Worm (Caenorhabditis elegans) whole organism, young adult: ENCODE results near the gene D1014.7.

Source experiments
- B0261.1 ChIP-seq: sonication (generic microtip); optimal IDR thresholded peaks from 2 replicates; lab custom pipeline; 2016; ENCODE audit warnings: mild to moderate bottlenecking, missing genetic modification characterization, moderate library complexity, missing compliant biosample characterization
- B0336.3 ChIP-seq: fragments of 200-800 bp; sonication (Bioruptor generic); IDR thresholded peaks from 2 replicates; pipeline ENCODE4 v1.3.6; 2022; ENCODE audit warnings: missing genetic modification characterization, missing compliant biosample characterization
- F22D6.2 ChIP-seq: sonication (generic microtip); optimal IDR thresholded peaks from 2 replicates; lab custom pipeline; 2016; ENCODE audit warnings: mild to moderate bottlenecking, missing genetic modification characterization, missing compliant biosample characterization
- F33H1.4 ChIP-seq: fragments of 200-800 bp; sonication (Bioruptor generic); IDR thresholded peaks from 2 replicates; pipeline ENCODE4 v1.3.6; 2022; ENCODE audit warnings: missing genetic modification reagents, missing genetic modification characterization, missing compliant biosample characterization
- F37B4.10 ChIP-seq: fragments of 200-800 bp; sonication (Bioruptor generic); IDR thresholded peaks from 2 replicates; pipeline ENCODE4 v1.3.6; 2022; ENCODE audit warnings: missing genetic modification characterization, missing compliant biosample characterization
- F57A8.1 ChIP-seq: fragments of 200-800 bp; sonication (Bioruptor generic); optimal IDR thresholded peaks from 2 replicates; lab custom pipeline; 2018; ENCODE audit warnings: mild to moderate bottlenecking, missing genetic modification characterization, moderate library complexity, missing compliant biosample characterization
- K12H6.12 ChIP-seq: fragments of 200-800 bp; sonication (Bioruptor generic); optimal IDR thresholded peaks from 2 replicates; lab custom pipeline; 2018; ENCODE audit warnings: mild to moderate bottlenecking, missing genetic modification characterization, missing compliant biosample characterization
- T07F8.4 ChIP-seq: sonication (generic microtip); optimal IDR thresholded peaks from 2 replicates; lab custom pipeline; 2016; ENCODE audit warnings: mild to moderate bottlenecking, missing genetic modification characterization, moderate library complexity, missing compliant biosample characterization
- Y56A3A.18 ChIP-seq: fragments of 200-800 bp; sonication (Bioruptor generic); IDR thresholded peaks from 2 replicates; pipeline ENCODE4 v1.3.6; 2022; ENCODE audit warnings: missing genetic modification reagents, missing genetic modification characterization, missing compliant biosample characterization
- Y95B8A.8 ChIP-seq: fragments of 200-800 bp; sonication (Bioruptor generic); IDR thresholded peaks from 2 replicates; pipeline ENCODE4 v1.3.6; 2022; ENCODE audit warnings: missing genetic modification reagents, missing genetic modification characterization, missing compliant biosample characterization
- attf-5 ChIP-seq: fragments of 200-800 bp; sonication (Bioruptor generic); optimal IDR thresholded peaks from 2 replicates; lab custom pipeline; 2018; ENCODE audit warnings: mild to moderate bottlenecking, missing genetic modification characterization, missing compliant biosample characterization
- ccch-3 ChIP-seq: fragments of 200-800 bp; sonication (Bioruptor generic); optimal IDR thresholded peaks from 2 replicates; lab custom pipeline; 2018; ENCODE audit warnings: mild to moderate bottlenecking, missing genetic modification characterization, missing compliant biosample characterization
- cebp-2 ChIP-seq: fragments of 200-800 bp; sonication (Bioruptor generic); IDR thresholded peaks from 2 replicates; pipeline ENCODE4 v1.3.6; 2022; ENCODE audit warnings: missing genetic modification characterization, missing compliant biosample characterization
- ceh-58 ChIP-seq: fragments of 200-800 bp; sonication (Bioruptor generic); IDR thresholded peaks from 2 replicates; pipeline ENCODE4 v1.3.6; 2022; ENCODE audit warnings: missing genetic modification characterization, missing compliant biosample characterization
- efl-1 ChIP-seq: fragments of 150-350 bp; optimal IDR thresholded peaks from 2 replicates; lab custom pipeline; 2014; ENCODE audit warnings: missing biosample characterization, missing genetic modification reagents, missing genetic modification characterization
- egl-18 ChIP-seq: fragments of 200-800 bp; sonication (Bioruptor generic); IDR thresholded peaks from 2 replicates; pipeline ENCODE4 v1.3.6; 2022; ENCODE audit warnings: missing genetic modification reagents, missing genetic modification characterization, missing compliant biosample characterization
- egrh-3 ChIP-seq: fragments of 200-800 bp; sonication (Bioruptor generic); IDR thresholded peaks from 2 replicates; pipeline ENCODE4 v1.3.6; 2022; ENCODE audit warnings: missing genetic modification reagents, missing genetic modification characterization, missing compliant biosample characterization
- ets-4 ChIP-seq: fragments of 200-800 bp; sonication (Bioruptor generic); optimal IDR thresholded peaks from 2 replicates; lab custom pipeline; 2018; ENCODE audit warnings: mild to moderate bottlenecking, missing genetic modification characterization, missing compliant biosample characterization
- fkh-3 ChIP-seq: sonication (generic microtip); optimal IDR thresholded peaks from 2 replicates; lab custom pipeline; 2016; ENCODE audit warnings: mild to moderate bottlenecking, missing genetic modification characterization, missing compliant biosample characterization
- him-1 ChIP-seq: sonication (generic microtip); optimal IDR thresholded peaks from 2 replicates; lab custom pipeline; 2016; ENCODE audit warnings: missing genotype, missing genetic modification reagents, missing genetic modification characterization, missing compliant biosample characterization
- lag-1 ChIP-seq: fragments of 200-800 bp; sonication (Bioruptor generic); IDR thresholded peaks from 2 replicates; pipeline ENCODE4 v1.3.6; 2022; ENCODE audit warnings: missing genetic modification reagents, missing genetic modification characterization, missing compliant biosample characterization
- let-526 ChIP-seq: fragments of 200-800 bp; sonication (Bioruptor generic); IDR thresholded peaks from 2 replicates; pipeline ENCODE4 v1.3.6; 2022; ENCODE audit warnings: missing genetic modification reagents, missing genetic modification characterization, missing compliant biosample characterization
- lin-26 ChIP-seq: fragments of 200-800 bp; sonication (Bioruptor generic); IDR thresholded peaks from 2 replicates; pipeline ENCODE4 v1.3.6; 2022; ENCODE audit warnings: missing genetic modification reagents, missing genetic modification characterization, missing compliant biosample characterization
- lir-1 ChIP-seq: fragments of 200-800 bp; sonication (Bioruptor generic); conservative IDR thresholded peaks from 2 replicates; pipeline ENCODE4 v1.3.6; 2022; ENCODE audit warnings: missing genetic modification reagents, missing genetic modification characterization, missing compliant biosample characterization
- madf-10 ChIP-seq: sonication (generic microtip); optimal IDR thresholded peaks from 2 replicates; lab custom pipeline; 2016; ENCODE audit warnings: mild to moderate bottlenecking, missing genetic modification characterization, missing compliant biosample characterization
- mes-4 ChIP-seq: sonication (generic microtip); optimal IDR thresholded peaks from 2 replicates; lab custom pipeline; 2016; ENCODE audit warnings: missing genotype, missing genetic modification characterization, missing compliant biosample characterization
- nfyb-1 ChIP-seq: fragments of 200-800 bp; sonication (Bioruptor generic); IDR thresholded peaks from 2 replicates; pipeline ENCODE4 v1.3.6; 2022; ENCODE audit warnings: missing genetic modification reagents, missing genetic modification characterization, missing compliant biosample characterization
- nhr-120 ChIP-seq: fragments of 200-800 bp; sonication (Bioruptor generic); IDR thresholded peaks from 2 replicates; pipeline ENCODE4 v1.3.6; 2022; ENCODE audit warnings: missing genetic modification characterization, missing compliant biosample characterization
- pha-4 ChIP-seq: fragments of 150-350 bp; sonication (generic microtip); optimal IDR thresholded peaks from 2 replicates; lab custom pipeline; 2014; ENCODE audit warnings: missing biosample characterization, missing genetic modification reagents, missing genetic modification characterization
- rcor-1 ChIP-seq: fragments of 200-800 bp; sonication (Bioruptor generic); IDR thresholded peaks from 2 replicates; pipeline ENCODE4 v1.3.6; 2022; ENCODE audit warnings: missing genetic modification reagents, missing genetic modification characterization, missing compliant biosample characterization
- sea-2 ChIP-seq: fragments of 200-800 bp; sonication (Bioruptor generic); IDR thresholded peaks from 2 replicates; pipeline ENCODE4 v1.3.6; 2022; ENCODE audit warnings: missing genetic modification characterization, missing compliant biosample characterization
- tbp1 ChIP-seq: fragments of 200-800 bp; sonication (Bioruptor generic); optimal IDR thresholded peaks from 2 replicates; lab custom pipeline; 2018; ENCODE audit warnings: mild to moderate bottlenecking, missing genetic modification characterization, missing compliant biosample characterization
- tbx-9 ChIP-seq: sonication (generic microtip); optimal IDR thresholded peaks from 2 replicates; lab custom pipeline; 2016; ENCODE audit warnings: borderline replicate concordance, missing genetic modification characterization, inconsistent platforms, missing compliant biosample characterization
- unc-130 ChIP-seq: sonication (generic microtip); optimal IDR thresholded peaks from 2 replicates; lab custom pipeline; 2016; ENCODE audit warnings: missing genetic modification reagents, missing genetic modification characterization, missing compliant biosample characterization
- xnd-1 ChIP-seq: sonication (generic microtip); optimal IDR thresholded peaks from 2 replicates; lab custom pipeline; 2016; ENCODE audit warnings: missing genotype, missing genetic modification reagents, missing genetic modification characterization, missing compliant biosample characterization
- zfh-2 ChIP-seq: fragments of 200-800 bp; sonication (Bioruptor generic); conservative IDR thresholded peaks from 2 replicates; pipeline ENCODE4 v1.3.6; 2022; ENCODE audit warnings: missing genetic modification reagents, missing genetic modification characterization, missing compliant biosample characterization
- ztf-22 ChIP-seq: fragments of 200-800 bp; sonication (Bioruptor generic); optimal IDR thresholded peaks from 2 replicates; lab custom pipeline; 2018; ENCODE audit warnings: mild to moderate bottlenecking, missing genetic modification characterization, moderate library complexity, missing compliant biosample characterization
- ztf-28 ChIP-seq: fragments of 200-800 bp; sonication (Bioruptor generic); IDR thresholded peaks from 2 replicates; pipeline ENCODE4 v1.3.6; 2022; ENCODE audit warnings: missing genetic modification reagents, missing genetic modification characterization, missing compliant biosample characterization

The D1014.7 gene

DNA sequence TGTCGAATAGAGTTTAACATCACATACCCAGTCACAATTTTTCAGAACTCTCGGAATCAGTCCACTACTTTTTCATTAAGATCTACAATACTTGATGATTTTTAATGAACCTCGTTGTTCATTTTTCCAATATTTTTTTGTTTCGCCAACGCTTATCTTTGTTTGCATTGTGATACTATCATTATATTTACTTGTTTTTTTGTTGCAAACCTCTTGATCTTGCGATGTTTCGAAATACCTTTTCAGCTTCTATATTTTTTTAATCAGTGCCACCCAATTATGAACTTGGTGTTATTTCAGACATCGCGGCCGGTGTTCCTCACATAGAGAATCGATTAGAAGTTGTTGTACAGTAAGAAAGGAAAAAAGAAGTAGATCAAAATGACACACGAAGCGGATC, 9.4 kb upstream of the D1014.7 start, which contains the start of gene myo-5:
Gene myo-5 (plus strand): TSS at position 301 of the 400 bp plus-strand sequence.
- TF ChIP-seq lag-1 (GFP tag; lab: Robert Waterston, UW) = no peak
- TF ChIP-seq B0336.3 = no peak
- no peak for TF ChIP-seq fkh-3 (tag; lab: Kevin White, UChicago)
- no peak for TF ChIP-seq K12H6.12 (tag; lab: Kevin White, UChicago)
- TF ChIP-seq lir-1 = no peak
- no peak for TF ChIP-seq egl-18 (GFP tag; lab: Robert Waterston, UW)
- no peak for TF ChIP-seq him-1 (tag; lab: Kevin White, UChicago)
- TF ChIP-seq rcor-1 (GFP tag; lab: Robert Waterston, UW) = no peak
- no peak for TF ChIP-seq sea-2 (GFP tag; lab: Robert Waterston, UW)
- TF ChIP-seq F37B4.10 = no peak
- TF ChIP-seq Y95B8A.8 (GFP tag; lab: Robert Waterston, UW) = no peak

DNA sequence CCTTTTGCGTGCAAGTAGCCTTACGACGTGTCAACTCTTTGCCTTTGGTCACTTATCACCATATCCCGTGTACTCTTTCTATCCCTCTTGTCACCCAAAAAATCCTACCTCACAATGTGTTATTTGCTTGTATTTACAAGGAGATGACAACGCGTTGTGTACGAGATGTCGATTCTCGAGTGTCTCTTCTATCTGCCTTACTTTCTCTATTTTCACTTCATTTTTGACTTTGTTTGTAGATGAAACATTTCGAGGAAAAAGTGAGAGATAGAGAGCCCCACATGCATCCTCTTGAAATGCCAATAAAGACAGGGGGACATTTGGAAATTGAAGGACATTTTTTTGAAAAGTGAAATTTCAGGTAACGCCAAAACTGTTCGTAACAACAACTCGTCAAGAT, 7.2 kb upstream of the D1014.7 start:
- no peak for TF ChIP-seq tbp1 (GFP tag; lab: Kevin White, UChicago)
- no peak for TF ChIP-seq F33H1.4 (GFP tag; lab: Robert Waterston, UW)
- TF ChIP-seq nhr-120 (GFP tag; lab: Robert Waterston, UW) = no peak
- TF ChIP-seq F57A8.1 (GFP tag; lab: Kevin White, UChicago) = no peak
- TF ChIP-seq cebp-2 (GFP tag; lab: Robert Waterston, UW) = no peak
- TF ChIP-seq tbx-9 (tag; lab: Kevin White, UChicago) = no peak
- no peak for TF ChIP-seq attf-5 (GFP tag; lab: Kevin White, UChicago)
- no peak for TF ChIP-seq ceh-58 (GFP tag; lab: Robert Waterston, UW)
- no peak for TF ChIP-seq Y95B8A.8 (GFP tag; lab: Robert Waterston, UW)
- no peak for TF ChIP-seq unc-130 (GFP tag; lab: Kevin White, UChicago)
- TF ChIP-seq lin-26 = no peak
- TF ChIP-seq B0261.1 (tag; lab: Kevin White, UChicago) = no peak
- no peak for TF ChIP-seq Y56A3A.18
- no peak for TF ChIP-seq mes-4 (tag; lab: Kevin White, UChicago)

DNA sequence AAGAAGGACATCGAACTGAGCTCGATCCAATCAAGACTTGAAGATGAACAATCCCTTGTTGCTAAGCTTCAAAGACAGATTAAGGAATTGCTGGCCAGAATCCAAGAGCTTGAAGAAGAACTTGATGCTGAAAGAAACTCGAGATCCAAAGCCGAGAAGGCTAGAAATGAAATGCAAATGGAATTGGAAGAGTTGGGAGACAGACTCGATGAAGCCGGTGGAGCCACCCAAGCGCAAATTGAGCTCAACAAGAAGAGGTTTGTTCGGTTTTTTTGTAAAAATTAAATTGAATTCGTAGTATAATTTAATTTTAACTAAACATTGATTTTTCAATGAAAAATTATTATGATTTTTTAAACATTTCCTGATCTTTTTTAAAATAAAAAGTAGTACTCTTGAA, 3.5 kb upstream of the D1014.7 start:
- TF ChIP-seq pha-4 (tag; lab: Kevin White, UChicago) = no peak

DNA sequence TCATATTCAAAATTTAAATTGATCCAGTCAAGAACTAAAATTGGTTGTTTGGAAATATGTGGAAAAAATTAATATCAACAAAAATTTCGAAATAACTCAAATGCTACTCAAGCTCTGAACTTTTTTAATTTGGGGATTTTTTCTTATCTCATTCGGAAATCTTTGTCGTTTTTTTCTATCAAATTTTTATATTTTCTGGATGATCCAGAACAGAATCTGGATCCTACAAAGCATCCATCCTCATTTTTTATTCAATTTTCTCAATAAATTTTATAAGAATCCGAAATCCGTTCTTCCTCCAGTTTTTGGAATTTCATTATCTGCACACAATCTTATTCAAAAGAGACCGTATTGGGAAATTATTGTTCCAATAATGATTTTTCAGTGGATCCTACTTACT, 2.8 kb downstream of the D1014.7 start, which contains the start of gene D1014.6:
Gene D1014.6 (plus strand): TSS at position 301 of the 400 bp plus-strand sequence.
- TF ChIP-seq ztf-22 (GFP tag; lab: Kevin White, UChicago) (no peak), F22D6.2 (tag; lab: Kevin White, UChicago) (no peak), ztf-28 (GFP tag; lab: Robert Waterston, UW) (no peak), ets-4 (no peak), ccch-3 (GFP tag; lab: Kevin White, UChicago) (no peak), egrh-3 (GFP tag; lab: Robert Waterston, UW) (no peak), efl-1 (GFP tag; lab: Kevin White, UChicago) (no peak), Y56A3A.18 (no peak), tbp1 (GFP tag; lab: Kevin White, UChicago) (no peak), let-526 (GFP tag; lab: Robert Waterston, UW) (no peak), zfh-2 (GFP tag; lab: Robert Waterston, UW) (no peak), xnd-1 (tag; lab: Kevin White, UChicago) (no peak), madf-10 (tag; lab: Kevin White, UChicago) (no peak), T07F8.4 (no peak), nfyb-1 (no peak)
